Worm (Caenorhabditis elegans) whole organism, mixed stage, embryonic: ENCODE data around the gene prcc-1.

Experiments used
- drap-1 ChIP-seq: fragments of 200-800 bp; sonication (Bioruptor generic); optimal IDR thresholded peaks from 3 replicates; lab custom pipeline; 2018; ENCODE audit warnings: mild to moderate bottlenecking, missing genetic modification characterization, missing compliant biosample characterization
- flh-1 ChIP-seq: fragments of 200-800 bp; sonication (Bioruptor generic); optimal IDR thresholded peaks from 2 replicates; lab custom pipeline; 2018; ENCODE audit warnings: mild to moderate bottlenecking, missing genetic modification characterization, moderate library complexity, missing compliant biosample characterization
- lsy-2 ChIP-seq: fragments of 150-350 bp; optimal IDR thresholded peaks from 2 replicates; lab custom pipeline; 2014; ENCODE audit warnings: missing biosample characterization, missing genetic modification characterization
- nhr-12 ChIP-seq: fragments of 150-350 bp; optimal IDR thresholded peaks from 2 replicates; lab custom pipeline; 2014; ENCODE audit warnings: missing biosample characterization, missing genetic modification characterization
- nhr-237 ChIP-seq: fragments of 150-350 bp; optimal IDR thresholded peaks from 2 replicates; lab custom pipeline; 2014; ENCODE audit warnings: missing biosample characterization, missing genetic modification characterization
- nhr-28 ChIP-seq: fragments of 150-350 bp; optimal IDR thresholded peaks from 2 replicates; lab custom pipeline; 2014; ENCODE audit warnings: missing biosample characterization, missing genetic modification characterization
- pha-4 ChIP-seq: fragments of 150-350 bp; optimal IDR thresholded peaks from 2 replicates; lab custom pipeline; 2018; ENCODE audit warnings: missing biosample characterization, missing genetic modification reagents, missing genetic modification characterization

ce11 chrIV:13063714-13064113 is 29.9 kb downstream of the prcc-1 start, which contains the start of gene scl-5:
- TF ChIP-seq flh-1 (GFP tag; lab: Kevin White, UChicago) (no peak), drap-1 (no peak), nhr-28 (tag; lab: Kevin White, UChicago) (no peak), nhr-237 (tag; lab: Kevin White, UChicago) (no peak), pha-4 (tag; lab: Kevin White, UChicago) (no peak), nhr-12 (tag; lab: Kevin White, UChicago) (no peak), lsy-2 (tag; lab: Kevin White, UChicago) (no peak)
